Worm (Caenorhabditis elegans): Measurements from ENCODE around the gene F34D10.9.

ce11 chrIII:3723726-3724125 lies 5.7 kb downstream of the F34D10.9 start:
- TF ChIP-seq ztf-23 (GFP tag; IDR thresholded peaks at IDR 0.05) (no peak), T22C8.4 (GFP tag; IDR thresholded peaks at IDR 0.05) (no peak), cog-1 (tag; optimal IDR thresholded peaks at IDR 0.05) (no peak), flt-1 (GFP tag; IDR thresholded peaks at IDR 0.05) (no peak), ref-1 (GFP tag; conservative IDR thresholded peaks at IDR 0.05) (no peak), tab-1 (GFP tag; IDR thresholded peaks at IDR 0.05) (no peak), med-1 (GFP tag; optimal IDR thresholded peaks at IDR 0.05; ENCODE audit: insufficient read depth) (no peak), klf-2 (GFP tag; conservative IDR thresholded peaks at IDR 0.05) (no peak)
